Worm (Caenorhabditis elegans) whole organism, L3 larva: ENCODE measurements around the gene tomm-70.

Source experiments
- R02D3.7 ChIP-seq: fragments of 150-350 bp; optimal IDR thresholded peaks from 2 replicates; lab custom pipeline; 2014; ENCODE audit warnings: missing biosample characterization, missing genetic modification characterization
- ZK546.5 ChIP-seq: sonication (generic microtip); optimal IDR thresholded peaks from 2 replicates; lab custom pipeline; 2017; ENCODE audit warnings: missing biosample characterization, missing genetic modification characterization
- aly-2 ChIP-seq: fragments of 150-350 bp; optimal IDR thresholded peaks from 2 replicates; lab custom pipeline; 2014; ENCODE audit warnings: missing biosample characterization, missing genetic modification characterization
- ama-1 ChIP-seq: fragments of 150-350 bp; optimal IDR thresholded peaks from 2 replicates; lab custom pipeline; 2018
- ceh-16 ChIP-seq: sonication (generic microtip); optimal IDR thresholded peaks from 2 replicates; lab custom pipeline; 2017; ENCODE audit warnings: missing biosample characterization, missing genetic modification characterization
- ceh-28 ChIP-seq: fragments of 150-350 bp; optimal IDR thresholded peaks from 2 replicates; lab custom pipeline; 2014; ENCODE audit warnings: missing biosample characterization, missing genetic modification reagents, missing genetic modification characterization
- ceh-82 ChIP-seq: fragments of 150-350 bp; optimal IDR thresholded peaks from 2 replicates; lab custom pipeline; 2014; ENCODE audit warnings: missing biosample characterization, missing genetic modification characterization
- ceh-9 ChIP-seq: sonication (generic microtip); optimal IDR thresholded peaks from 2 replicates; lab custom pipeline; 2018; ENCODE audit warnings: missing biosample characterization, missing genetic modification characterization
- daf-12 ChIP-seq: fragments of 150-350 bp; optimal IDR thresholded peaks from 2 replicates; lab custom pipeline; 2014; ENCODE audit warnings: missing biosample characterization, missing genetic modification reagents, missing genetic modification characterization
- egl-27 ChIP-seq: sonication (generic microtip); optimal IDR thresholded peaks from 4 replicates; lab custom pipeline; 2017; ENCODE audit warnings: missing biosample characterization, missing genetic modification reagents, missing genetic modification characterization
- egl-5 ChIP-seq: fragments of 150-350 bp; optimal IDR thresholded peaks from 2 replicates; lab custom pipeline; 2017; ENCODE audit warnings: missing biosample characterization, missing genetic modification reagents, missing genetic modification characterization, inconsistent platforms
- elt-1 ChIP-seq: fragments of 150-350 bp; optimal IDR thresholded peaks from 2 replicates; lab custom pipeline; 2014; ENCODE audit warnings: missing biosample characterization, missing genetic modification characterization
- elt-2 ChIP-seq: sonication (generic microtip); optimal IDR thresholded peaks from 2 replicates; lab custom pipeline; 2016; ENCODE audit warnings: missing genetic modification reagents, mild to moderate bottlenecking, missing genetic modification characterization, missing compliant biosample characterization
- elt-3 ChIP-seq, 3 experiments: fragments of 150-350 bp in 1 of 3; sonication (generic microtip) in 2 of 3; optimal IDR thresholded peaks; 2 replicates in 2 of 3; 4 replicates in 1 of 3; lab custom pipeline; 2014 to 2017; ENCODE audit warnings: missing biosample characterization in 3 of 3, missing genetic modification characterization in 3 of 3
- eor-1 ChIP-seq, 2 experiments: fragments of 150-350 bp; optimal IDR thresholded peaks; 2 replicates each; lab custom pipeline; 2014 to 2018; ENCODE audit warnings: missing biosample characterization in 2 of 2, missing genetic modification characterization in 2 of 2
- fkh-10 ChIP-seq: sonication (generic microtip); optimal IDR thresholded peaks from 2 replicates; lab custom pipeline; 2017; ENCODE audit warnings: missing biosample characterization, missing genetic modification reagents, missing genetic modification characterization
- fkh-2 ChIP-seq: fragments of 150-350 bp; optimal IDR thresholded peaks from 2 replicates; lab custom pipeline; 2014; ENCODE audit warnings: missing biosample characterization, missing genetic modification reagents, missing genetic modification characterization
- fos-1 ChIP-seq: fragments of 150-350 bp; optimal IDR thresholded peaks from 2 replicates; lab custom pipeline; 2014; ENCODE audit warnings: missing biosample characterization, missing genetic modification characterization
- hmg-11 ChIP-seq: sonication (generic microtip); optimal IDR thresholded peaks from 2 replicates; lab custom pipeline; 2016; ENCODE audit warnings: missing genetic modification characterization, missing compliant biosample characterization
- jun-1 ChIP-seq: fragments of 150-350 bp; optimal IDR thresholded peaks from 2 replicates; lab custom pipeline; 2014; ENCODE audit warnings: missing biosample characterization, missing genetic modification reagents, missing genetic modification characterization
- lin-15B ChIP-seq: fragments of 150-350 bp; optimal IDR thresholded peaks from 2 replicates; lab custom pipeline; 2014; ENCODE audit warnings: missing biosample characterization, missing genetic modification characterization
- lin-39 ChIP-seq: fragments of 150-350 bp; optimal IDR thresholded peaks from 2 replicates; lab custom pipeline; 2018; ENCODE audit warnings: missing biosample characterization, missing genetic modification reagents, missing genetic modification characterization
- lsy-12 ChIP-seq: sonication (generic microtip); optimal IDR thresholded peaks from 2 replicates; lab custom pipeline; 2016; ENCODE audit warnings: mild to moderate bottlenecking, missing genetic modification characterization, missing compliant biosample characterization
- mdl-1 ChIP-seq: fragments of 150-350 bp; optimal IDR thresholded peaks from 2 replicates; lab custom pipeline; 2014; ENCODE audit warnings: missing biosample characterization, missing genetic modification characterization
- mml-1 ChIP-seq: fragments of 150-350 bp; sonication (generic microtip); optimal IDR thresholded peaks from 3 replicates; lab custom pipeline; 2014; ENCODE audit warnings: missing biosample characterization, missing genetic modification characterization
- nfya-1 ChIP-seq: sonication (generic microtip); optimal IDR thresholded peaks from 2 replicates; lab custom pipeline; 2017; ENCODE audit warnings: missing genetic modification characterization, mild to moderate bottlenecking, missing compliant biosample characterization, antibody characterized with exemption, moderate library complexity; ENCODE audit not compliant: insufficient read depth
- nhr-11 ChIP-seq: fragments of 150-350 bp; optimal IDR thresholded peaks from 2 replicates; lab custom pipeline; 2014; ENCODE audit warnings: missing biosample characterization, missing genetic modification characterization
- nhr-12 ChIP-seq: fragments of 150-350 bp; optimal IDR thresholded peaks from 2 replicates; lab custom pipeline; 2014; ENCODE audit warnings: missing biosample characterization, missing genetic modification characterization
- nhr-23 ChIP-seq: fragments of 150-350 bp; optimal IDR thresholded peaks from 2 replicates; lab custom pipeline; 2014; ENCODE audit warnings: missing biosample characterization, missing genetic modification reagents, missing genetic modification characterization
- nhr-237 ChIP-seq: fragments of 150-350 bp; optimal IDR thresholded peaks from 2 replicates; lab custom pipeline; 2014; ENCODE audit warnings: missing biosample characterization, missing genetic modification characterization
- nhr-25 ChIP-seq: sonication (generic microtip); optimal IDR thresholded peaks from 2 replicates; lab custom pipeline; 2017; ENCODE audit warnings: missing biosample characterization, missing genetic modification characterization
- nhr-28 ChIP-seq: fragments of 150-350 bp; optimal IDR thresholded peaks from 2 replicates; lab custom pipeline; 2014; ENCODE audit warnings: missing biosample characterization, missing genetic modification characterization
- nhr-43 ChIP-seq: sonication (generic microtip); optimal IDR thresholded peaks from 2 replicates; lab custom pipeline; 2016; ENCODE audit warnings: mild to moderate bottlenecking, missing genetic modification characterization, missing compliant biosample characterization; ENCODE audit not compliant: poor library complexity, severe bottlenecking
- nhr-67 ChIP-seq: fragments of 150-350 bp; optimal IDR thresholded peaks from 2 replicates; lab custom pipeline; 2014; ENCODE audit warnings: missing biosample characterization, missing genetic modification characterization
- nhr-76 ChIP-seq: fragments of 150-350 bp; sonication (generic microtip); optimal IDR thresholded peaks from 5 replicates; lab custom pipeline; 2014; ENCODE audit warnings: missing biosample characterization, missing genetic modification characterization
- nhr-77 ChIP-seq: fragments of 150-350 bp; optimal IDR thresholded peaks from 2 replicates; lab custom pipeline; 2014; ENCODE audit warnings: missing biosample characterization, missing genetic modification characterization
- pha-4 ChIP-seq: fragments of 150-350 bp; optimal IDR thresholded peaks from 2 replicates; lab custom pipeline; 2014; ENCODE audit warnings: missing biosample characterization, missing genetic modification reagents, missing genetic modification characterization
- pqm-1 ChIP-seq: fragments of 150-350 bp; optimal IDR thresholded peaks from 2 replicates; lab custom pipeline; 2017; ENCODE audit warnings: missing biosample characterization, missing genetic modification characterization, inconsistent platforms
- sea-2 ChIP-seq: fragments of 150-350 bp; sonication (generic microtip); optimal IDR thresholded peaks from 4 replicates; lab custom pipeline; 2014; ENCODE audit warnings: missing biosample characterization, missing genetic modification reagents, missing genetic modification characterization
- skn-1 ChIP-seq: fragments of 150-350 bp; optimal IDR thresholded peaks from 2 replicates; lab custom pipeline; 2014; ENCODE audit warnings: missing biosample characterization, missing genetic modification characterization
- snpc-4 ChIP-seq: fragments of 150-350 bp; optimal IDR thresholded peaks from 2 replicates; lab custom pipeline; 2014; ENCODE audit warnings: missing biosample characterization, missing genetic modification characterization
- tbx-2 ChIP-seq: sonication (generic microtip); optimal IDR thresholded peaks from 2 replicates; lab custom pipeline; 2016; ENCODE audit warnings: mild to moderate bottlenecking, missing genetic modification characterization, missing compliant biosample characterization
- unc-39 ChIP-seq: sonication (generic microtip); optimal IDR thresholded peaks from 4 replicates; lab custom pipeline; 2017; ENCODE audit warnings: missing biosample characterization, missing genetic modification characterization
- unc-62 ChIP-seq: fragments of 150-350 bp; sonication (generic microtip); optimal IDR thresholded peaks from 4 replicates; lab custom pipeline; 2014; ENCODE audit warnings: missing biosample characterization, missing genetic modification reagents, missing genetic modification characterization
- zag-1 ChIP-seq: fragments of 150-350 bp; optimal IDR thresholded peaks from 2 replicates; lab custom pipeline; 2014; ENCODE audit warnings: missing biosample characterization, missing genetic modification characterization
- ztf-11 ChIP-seq: fragments of 150-350 bp; optimal IDR thresholded peaks from 2 replicates; lab custom pipeline; 2014; ENCODE audit warnings: missing biosample characterization, missing genetic modification characterization
- ztf-4 ChIP-seq: fragments of 150-350 bp; optimal IDR thresholded peaks from 2 replicates; lab custom pipeline; 2014; ENCODE audit warnings: missing biosample characterization, missing genetic modification characterization

Gene tomm-70

ce11 chrIII:8797211-8797733 lies 42.7 kb upstream of the tomm-70 start:
- TF ChIP-seq pqm-1 (tag; lab: Kevin White, UChicago) (peak; percentile 96), hmg-11 (tag; lab: Kevin White, UChicago) (peak; percentile 68), unc-39 (no peak), fkh-10 (GFP tag; lab: Kevin White, UChicago) (peak; percentile 73), lsy-12 (tag; lab: Kevin White, UChicago) (peak; percentile 81), ztf-4 (tag; lab: Kevin White, UChicago) (no peak), nhr-25 (tag; lab: Kevin White, UChicago) (peak; percentile 92), ZK546.5 (tag; lab: Kevin White, UChicago) (no peak), elt-3 (tag; optimal IDR thresholded peaks at IDR 0.05; lab: Kevin White, UChicago) (peak in 1 of 3 experiments; percentile 74), elt-2 (tag; lab: Kevin White, UChicago) (peak; percentile 96), ztf-11 (tag; lab: Kevin White, UChicago) (no peak), nhr-23 (tag; lab: Kevin White, UChicago) (peak; percentile 68), nhr-237 (tag; lab: Kevin White, UChicago) (no peak), lin-15B (tag; lab: Kevin White, UChicago) (peak; percentile 49), nhr-43 (tag; lab: Kevin White, UChicago) (peak; percentile 87), unc-62 (GFP tag; lab: Kevin White, UChicago) (peak; percentile 71), egl-27 (tag; lab: Kevin White, UChicago) (peak; percentile 27), nhr-11 (peak; percentile 5), aly-2 (no peak), tbx-2 (peak; percentile 75), fos-1 (peak; percentile 43), fkh-2 (tag; lab: Kevin White, UChicago) (no peak), ceh-9 (tag; lab: Kevin White, UChicago) (no peak), daf-12 (tag; lab: Kevin White, UChicago) (no peak), nfya-1 (tag; lab: Kevin White, UChicago) (peak; percentile 89), ceh-16 (tag; lab: Kevin White, UChicago) (no peak), eor-1 (tag; optimal IDR thresholded peaks at IDR 0.05; lab: Kevin White, UChicago) (no peak), mml-1 (no peak), nhr-67 (tag; lab: Kevin White, UChicago) (no peak), nhr-12 (tag; lab: Kevin White, UChicago) (no peak), pha-4 (tag; lab: Kevin White, UChicago) (peak; percentile 43), snpc-4 (peak; percentile 75), nhr-28 (tag; lab: Kevin White, UChicago) (no peak), sea-2 (GFP tag; lab: Kevin White, UChicago) (peak; percentile 14), ceh-82 (peak; percentile 42), egl-5 (tag; lab: Kevin White, UChicago) (peak; percentile 34), ceh-28 (tag; lab: Kevin White, UChicago) (peak; percentile 83), R02D3.7 (tag; lab: Kevin White, UChicago) (peak; percentile 44), nhr-76 (tag; lab: Kevin White, UChicago) (peak; percentile 36), nhr-77 (tag; lab: Kevin White, UChicago) (peak; percentile 18), mdl-1 (tag; lab: Kevin White, UChicago) (peak; percentile 90), lin-39 (tag; lab: Kevin White, UChicago) (peak; percentile 93), elt-1 (tag; lab: Kevin White, UChicago) (peak; percentile 59), zag-1 (tag; lab: Kevin White, UChicago) (no peak), ama-1 (lab: Kevin White, UChicago) (no peak), skn-1 (tag; lab: Kevin White, UChicago) (peak; percentile 76), jun-1 (tag; lab: Kevin White, UChicago) (peak; percentile 94)
